Fruit fly (Drosophila melanogaster) Kc167 (cell line): ENCODE data around the gene LSm3.

Experiments used
- Myc ChIP-seq: fragments of >200 bp; optimal IDR thresholded peaks from 2 replicates; lab custom pipeline; 2017; ENCODE audit warnings: missing external identifiers
- Sin3A ChIP-seq: fragments of >200 bp; optimal IDR thresholded peaks from 2 replicates; lab custom pipeline; 2018; ENCODE audit warnings: missing external identifiers
- h ChIP-seq: fragments of >200 bp; optimal IDR thresholded peaks from 3 replicates; lab custom pipeline; 2018; ENCODE audit warnings: missing external identifiers
- insv ChIP-seq: fragments of >200 bp; optimal IDR thresholded peaks from 3 replicates; lab custom pipeline; 2018; ENCODE audit warnings: missing external identifiers
- psq ChIP-seq: fragments of >200 bp; optimal IDR thresholded peaks from 2 replicates; lab custom pipeline; 2017; ENCODE audit warnings: missing external identifiers
- ttk ChIP-seq: sonication (Bioruptor generic); optimal IDR thresholded peaks from 2 replicates; lab custom pipeline; 2017; ENCODE audit warnings: missing external identifiers

LSm3 gene

dm6 chr3R:24027222-24027621 is 31.2 kb downstream of the LSm3 start:
- TF ChIP-seq Myc (lab: Kevin White, UChicago) (no peak), insv (no peak), ttk (no peak), Sin3A (lab: Kevin White, UChicago) (no peak), h (no peak), psq (lab: Kevin White, UChicago) (no peak)

dm6 chr3R:24031019-24031824 is 35.2 kb downstream of the LSm3 start:
- no peak for TF ChIP-seq Sin3A (lab: Kevin White, UChicago)
- no peak for TF ChIP-seq ttk
- TF ChIP-seq insv = no peak
- no peak for TF ChIP-seq psq (lab: Kevin White, UChicago)
- no peak for TF ChIP-seq h
- no peak for TF ChIP-seq Myc (lab: Kevin White, UChicago)

dm6 chr3R:24031825-24032523 is 35.9 kb downstream of the LSm3 start, which contains the start of the genes KrT95D and Mettl3:
Gene KrT95D, minus strand, starts transcription at chr3R:24031827.
Gene Mettl3, plus strand, starts transcription at chr3R:24032157.
- TF ChIP-seq h (no peak), Sin3A (lab: Kevin White, UChicago) (peak; percentile 68), psq (lab: Kevin White, UChicago) (no peak)

- TF ChIP-seq ttk (no peak), Sin3A (lab: Kevin White, UChicago) (no peak)
Measured at dm6 chr3R:24037538-24038265, 41.6 kb downstream of the LSm3 start, which contains the start of gene spas. Gene spas, plus strand, starts transcription at chr3R:24038215.

- TF ChIP-seq insv (no peak), ttk (no peak), Sin3A (lab: Kevin White, UChicago) (no peak), Myc (lab: Kevin White, UChicago) (no peak), psq (lab: Kevin White, UChicago) (no peak), h (no peak)
Measured at dm6 chr3R:24038736-24039556, 42.9 kb downstream of the LSm3 start, which contains the start of gene Miro. Gene Miro, minus strand, starts transcription at chr3R:24038847.
